Worm (Caenorhabditis elegans): Measurements from ENCODE around the gene W01C8.5.
A peak's percentile ranks its signal among the peaks of the same experiment; 100 is the strongest.

ce11 chrX:5707809-5708208, 10.7 kb upstream of the W01C8.5 start:
- TF ChIP-seq zip-4 (GFP tag; optimal IDR thresholded peaks at IDR 0.05): no peak
- no peak for TF ChIP-seq lin-39 (tag; optimal IDR thresholded peaks at IDR 0.05)
- peak; percentile 46 for TF ChIP-seq mep-1 (tag; optimal IDR thresholded peaks at IDR 0.05)
- no peak for TF ChIP-seq sup-37 (GFP tag; optimal IDR thresholded peaks at IDR 0.05)
- no peak for TF ChIP-seq ces-1 (GFP tag; optimal IDR thresholded peaks at IDR 0.05)
- TF ChIP-seq nhr-11 (tag; optimal IDR thresholded peaks at IDR 0.05): no peak
- no peak for TF ChIP-seq tlp-1 (tag; optimal IDR thresholded peaks at IDR 0.05)
- peak; percentile 63 for TF ChIP-seq nhr-90 (tag; optimal IDR thresholded peaks at IDR 0.05; ENCODE audit: poor library complexity)
- no peak for TF ChIP-seq sptf-1 (tag; optimal IDR thresholded peaks at IDR 0.05)
- no peak for TF ChIP-seq nhr-77 (tag; optimal IDR thresholded peaks at IDR 0.05)
- no peak for TF ChIP-seq nhr-76 (tag; optimal IDR thresholded peaks at IDR 0.05)

Data from whole organism, L1 larva.